Worm (Caenorhabditis elegans) whole organism, early embryonic: ENCODE measurements around the gene magu-1.

ENCODE experiments used
- B0310.2 ChIP-seq: sonication (generic microtip); optimal IDR thresholded peaks from 2 replicates; lab custom pipeline; 2016; ENCODE audit warnings: mild to moderate bottlenecking, missing genetic modification characterization, missing compliant biosample characterization
- F13C5.2 ChIP-seq: sonication (generic microtip); optimal IDR thresholded peaks from 2 replicates; lab custom pipeline; 2017; ENCODE audit warnings: mild to moderate bottlenecking, missing genetic modification characterization, inconsistent platforms, missing compliant biosample characterization
- aly-1 ChIP-seq: sonication (generic microtip); optimal IDR thresholded peaks from 2 replicates; lab custom pipeline; 2016; ENCODE audit warnings: missing genetic modification characterization, missing compliant biosample characterization
- ama-1 ChIP-seq: fragments of 150-350 bp; optimal IDR thresholded peaks from 2 replicates; lab custom pipeline; 2014
- ceh-13 ChIP-seq: fragments of 200-800 bp; sonication (Bioruptor generic); optimal IDR thresholded peaks from 2 replicates; lab custom pipeline; 2018; ENCODE audit warnings: mild to moderate bottlenecking, missing genetic modification characterization, missing compliant biosample characterization
- ceh-36 ChIP-seq: sonication (generic microtip); optimal IDR thresholded peaks from 2 replicates; lab custom pipeline; 2016; ENCODE audit warnings: missing genetic modification characterization, inconsistent platforms, missing compliant biosample characterization
- ets-7 ChIP-seq: sonication (generic microtip); optimal IDR thresholded peaks from 2 replicates; lab custom pipeline; 2016; ENCODE audit warnings: missing genotype, missing genetic modification characterization, missing compliant biosample characterization
- flt-1 ChIP-seq: fragments of 200-800 bp; sonication (Bioruptor generic); IDR thresholded peaks from 2 replicates; pipeline ENCODE4 v1.3.6; 2022; ENCODE audit warnings: missing genetic modification characterization, missing compliant biosample characterization
- hmbx-1 ChIP-seq: sonication (generic microtip); optimal IDR thresholded peaks from 2 replicates; lab custom pipeline; 2016; ENCODE audit warnings: mild to moderate bottlenecking, missing genetic modification characterization, missing compliant biosample characterization
- hmg-4 ChIP-seq: fragments of 200-800 bp; sonication (Bioruptor generic); optimal IDR thresholded peaks from 2 replicates; lab custom pipeline; 2018; ENCODE audit warnings: mild to moderate bottlenecking, missing genetic modification characterization, missing compliant biosample characterization
- hnd-1 ChIP-seq: sonication (generic microtip); optimal IDR thresholded peaks from 2 replicates; lab custom pipeline; 2016; ENCODE audit warnings: missing genetic modification characterization, missing compliant biosample characterization
- pes-1 ChIP-seq: fragments of 200-800 bp; sonication (Bioruptor generic); IDR thresholded peaks from 2 replicates; pipeline ENCODE4 v1.3.6; 2022; ENCODE audit warnings: missing genetic modification reagents, missing genetic modification characterization, missing compliant biosample characterization
- scrt-1 ChIP-seq: fragments of 200-800 bp; sonication (Bioruptor generic); IDR thresholded peaks from 2 replicates; pipeline ENCODE4 v1.3.6; 2022; ENCODE audit warnings: missing genetic modification characterization, missing compliant biosample characterization
- sea-1 ChIP-seq: fragments of 200-800 bp; sonication (Bioruptor generic); conservative IDR thresholded peaks from 2 replicates; pipeline ENCODE4 v1.3.6; 2022; ENCODE audit warnings: missing genetic modification characterization, missing compliant biosample characterization
- tbx-11 ChIP-seq: fragments of 200-800 bp; sonication (Bioruptor generic); IDR thresholded peaks from 2 replicates; pipeline ENCODE4 v1.3.6; 2022; ENCODE audit warnings: missing genetic modification characterization, missing compliant biosample characterization
- tbx-37 ChIP-seq: fragments of 200-800 bp; sonication (Bioruptor generic); conservative IDR thresholded peaks from 2 replicates; pipeline ENCODE4 v1.3.6; 2022; ENCODE audit warnings: missing genetic modification reagents, missing genetic modification characterization, missing compliant biosample characterization
- tra-4 ChIP-seq: sonication (generic microtip); optimal IDR thresholded peaks from 2 replicates; lab custom pipeline; 2017; ENCODE audit warnings: missing genetic modification characterization, missing compliant biosample characterization

Gene magu-1

ce11 chrIII:471644-472401, at the start of gene magu-1, which contains the start of gene nemp-1:
TSS of gene magu-1 (minus strand) at chrIII:471702.
TSS of gene nemp-1 (plus strand) at chrIII:472317.
- TF ChIP-seq pes-1 (no peak), ama-1 (no peak), aly-1 (tag; lab: Kevin White, UChicago) (no peak), tbx-37 (no peak), tra-4 (no peak)

- TF ChIP-seq scrt-1 (GFP tag; lab: Robert Waterston, UW): no peak
- TF ChIP-seq ceh-36 (tag; lab: Kevin White, UChicago): no peak
- TF ChIP-seq aly-1 (tag; lab: Kevin White, UChicago): no peak
- no peak for TF ChIP-seq flt-1
- no peak for TF ChIP-seq pes-1
Measured at ce11 chrIII:513360-513759, 41.9 kb upstream of the magu-1 start.

ce11 chrIII:512117-512516, 40.6 kb upstream of the magu-1 start, which contains the start of gene F30H5.3:
TSS of gene F30H5.3 (minus strand) at chrIII:512217.
- TF ChIP-seq ceh-13 (GFP tag; lab: Kevin White, UChicago) (no peak), F13C5.2 (tag; lab: Kevin White, UChicago) (no peak), tbx-11 (GFP tag; lab: Robert Waterston, UW) (no peak), pes-1 (no peak), ets-7 (no peak), scrt-1 (GFP tag; lab: Robert Waterston, UW) (no peak), sea-1 (GFP tag; lab: Robert Waterston, UW) (no peak), tra-4 (no peak), flt-1 (no peak), ceh-36 (tag; lab: Kevin White, UChicago) (no peak), aly-1 (tag; lab: Kevin White, UChicago) (no peak), hnd-1 (no peak), hmg-4 (GFP tag; lab: Kevin White, UChicago) (no peak), tbx-37 (no peak), hmbx-1 (tag; lab: Kevin White, UChicago) (no peak), ama-1 (no peak), B0310.2 (tag; lab: Kevin White, UChicago) (no peak)

- TF ChIP-seq hmbx-1 (tag; lab: Kevin White, UChicago) (no peak), tbx-37 (no peak)
Measured at ce11 chrIII:509045-509444, 37.5 kb upstream of the magu-1 start.

ce11 chrIII:502583-502982, 31.1 kb upstream of the magu-1 start:
- peak; percentile 66 for TF ChIP-seq B0310.2 (tag; lab: Kevin White, UChicago)
- peak; percentile 72 for TF ChIP-seq hmbx-1 (tag; lab: Kevin White, UChicago)
- TF ChIP-seq F13C5.2 (tag; lab: Kevin White, UChicago): peak; percentile 89
- peak; percentile 46 for TF ChIP-seq tra-4
- peak; percentile 86 for TF ChIP-seq pes-1
- TF ChIP-seq ama-1: no peak
- peak; percentile 80 for TF ChIP-seq flt-1
- peak; percentile 86 for TF ChIP-seq tbx-11 (GFP tag; lab: Robert Waterston, UW)
- peak; percentile 79 for TF ChIP-seq ets-7
- peak; percentile 86 for TF ChIP-seq sea-1 (GFP tag; lab: Robert Waterston, UW)
- peak; percentile 87 for TF ChIP-seq scrt-1 (GFP tag; lab: Robert Waterston, UW)
- peak; percentile 65 for TF ChIP-seq ceh-36 (tag; lab: Kevin White, UChicago)
- peak; percentile 94 for TF ChIP-seq hmg-4 (GFP tag; lab: Kevin White, UChicago)
- TF ChIP-seq aly-1 (tag; lab: Kevin White, UChicago): peak; percentile 79
- TF ChIP-seq tbx-37: peak; percentile 71
- peak; percentile 81 for TF ChIP-seq hnd-1
- TF ChIP-seq ceh-13 (GFP tag; lab: Kevin White, UChicago): peak; percentile 66

- TF ChIP-seq hmg-4 (GFP tag; lab: Kevin White, UChicago) (no peak), pes-1 (no peak)
Measured at ce11 chrIII:491090-491597, 19.6 kb upstream of the magu-1 start, which contains the start of gene unc-45. TSS of gene unc-45 (plus strand) at chrIII:491547.

ce11 chrIII:488464-488863, 17.0 kb upstream of the magu-1 start, which contains the start of gene F30H5.5:
TSS of gene F30H5.5 (plus strand) at chrIII:488764.
- no peak for TF ChIP-seq aly-1 (tag; lab: Kevin White, UChicago)
- no peak for TF ChIP-seq flt-1
- no peak for TF ChIP-seq tbx-11 (GFP tag; lab: Robert Waterston, UW)
- no peak for TF ChIP-seq pes-1
- no peak for TF ChIP-seq ceh-36 (tag; lab: Kevin White, UChicago)
- no peak for TF ChIP-seq ceh-13 (GFP tag; lab: Kevin White, UChicago)
- TF ChIP-seq sea-1 (GFP tag; lab: Robert Waterston, UW): no peak
- TF ChIP-seq scrt-1 (GFP tag; lab: Robert Waterston, UW): no peak
- no peak for TF ChIP-seq ama-1
- no peak for TF ChIP-seq hmg-4 (GFP tag; lab: Kevin White, UChicago)
- no peak for TF ChIP-seq hnd-1
- TF ChIP-seq hmbx-1 (tag; lab: Kevin White, UChicago): no peak
- no peak for TF ChIP-seq B0310.2 (tag; lab: Kevin White, UChicago)
- no peak for TF ChIP-seq F13C5.2 (tag; lab: Kevin White, UChicago)
- no peak for TF ChIP-seq tbx-37
- no peak for TF ChIP-seq tra-4
- TF ChIP-seq ets-7: no peak

ce11 chrIII:486077-486597, 14.6 kb upstream of the magu-1 start, which contains the start of gene nlp-32:
TSS of gene nlp-32 (minus strand) at chrIII:486547.
- TF ChIP-seq flt-1 (no peak), aly-1 (tag; lab: Kevin White, UChicago) (no peak), tbx-11 (GFP tag; lab: Robert Waterston, UW) (no peak), pes-1 (no peak), ets-7 (no peak), sea-1 (GFP tag; lab: Robert Waterston, UW) (no peak)
